Worm (Caenorhabditis elegans) whole organism, L4/young adult: Measurements from ENCODE around the gene him-5.

Source experiments
- W03F9.2 ChIP-seq: fragments of 150-350 bp; optimal IDR thresholded peaks from 2 replicates; lab custom pipeline; 2014; ENCODE audit warnings: missing biosample characterization, missing genetic modification characterization
- dao-5 ChIP-seq: sonication (generic microtip); optimal IDR thresholded peaks from 2 replicates; lab custom pipeline; 2016; ENCODE audit warnings: missing genotype, missing genetic modification characterization, moderate library complexity, missing compliant biosample characterization
- him-1 ChIP-seq: sonication (generic microtip); optimal IDR thresholded peaks from 2 replicates; lab custom pipeline; 2016; ENCODE audit warnings: missing genotype, missing genetic modification reagents, missing genetic modification characterization, missing compliant biosample characterization

ce11 chrV:14100886-14101285 is 10.7 kb downstream of the him-5 start, which contains the start of gene D1086.12:
- no peak for TF ChIP-seq him-1
- TF ChIP-seq dao-5 = no peak
- TF ChIP-seq W03F9.2 (tag; lab: Kevin White, UChicago) = no peak
